Worm (Caenorhabditis elegans) whole organism, early embryonic: Measurements from ENCODE around the gene Y22D7AR.7.

Experiments used
- B0310.2 ChIP-seq: sonication (generic microtip); optimal IDR thresholded peaks from 2 replicates; lab custom pipeline; 2016; ENCODE audit warnings: mild to moderate bottlenecking, missing genetic modification characterization, missing compliant biosample characterization
- F13C5.2 ChIP-seq: sonication (generic microtip); optimal IDR thresholded peaks from 2 replicates; lab custom pipeline; 2017; ENCODE audit warnings: mild to moderate bottlenecking, missing genetic modification characterization, inconsistent platforms, missing compliant biosample characterization
- ama-1 ChIP-seq: fragments of 150-350 bp; optimal IDR thresholded peaks from 2 replicates; lab custom pipeline; 2014
- ceh-13 ChIP-seq: fragments of 200-800 bp; sonication (Bioruptor generic); optimal IDR thresholded peaks from 2 replicates; lab custom pipeline; 2018; ENCODE audit warnings: mild to moderate bottlenecking, missing genetic modification characterization, missing compliant biosample characterization
- ceh-36 ChIP-seq: sonication (generic microtip); optimal IDR thresholded peaks from 2 replicates; lab custom pipeline; 2016; ENCODE audit warnings: missing genetic modification characterization, inconsistent platforms, missing compliant biosample characterization
- hmg-4 ChIP-seq: fragments of 200-800 bp; sonication (Bioruptor generic); optimal IDR thresholded peaks from 2 replicates; lab custom pipeline; 2018; ENCODE audit warnings: mild to moderate bottlenecking, missing genetic modification characterization, missing compliant biosample characterization
- pes-1 ChIP-seq: fragments of 200-800 bp; sonication (Bioruptor generic); IDR thresholded peaks from 2 replicates; pipeline ENCODE4 v1.3.6; 2022; ENCODE audit warnings: missing genetic modification reagents, missing genetic modification characterization, missing compliant biosample characterization
- sea-1 ChIP-seq: fragments of 200-800 bp; sonication (Bioruptor generic); conservative IDR thresholded peaks from 2 replicates; pipeline ENCODE4 v1.3.6; 2022; ENCODE audit warnings: missing genetic modification characterization, missing compliant biosample characterization
- tra-4 ChIP-seq: sonication (generic microtip); optimal IDR thresholded peaks from 2 replicates; lab custom pipeline; 2017; ENCODE audit warnings: missing genetic modification characterization, missing compliant biosample characterization

- TF ChIP-seq sea-1 (GFP tag; lab: Robert Waterston, UW) = no peak
- no peak for TF ChIP-seq ama-1 (lab: Kevin White, UChicago)
- no peak for TF ChIP-seq B0310.2 (tag; lab: Kevin White, UChicago)
- TF ChIP-seq pes-1 (GFP tag; lab: Robert Waterston, UW) = no peak
- TF ChIP-seq hmg-4 (GFP tag; lab: Kevin White, UChicago) = no peak
- TF ChIP-seq ceh-36 (tag; lab: Kevin White, UChicago) = no peak
- TF ChIP-seq F13C5.2 (tag; lab: Kevin White, UChicago) = no peak
- no peak for TF ChIP-seq tra-4 (tag; lab: Kevin White, UChicago)
- TF ChIP-seq ceh-13 = no peak
Measured at ce11 chrIII:1733412-1733811, 45.5 kb upstream of the Y22D7AR.7 start.
